Worm (Caenorhabditis elegans): Measurements from ENCODE around the gene ZK652.8.

- TF ChIP-seq sea-1 (GFP tag; conservative IDR thresholded peaks at IDR 0.05) (no peak), aly-1 (tag; optimal IDR thresholded peaks at IDR 0.05) (no peak), hmbx-1 (tag; optimal IDR thresholded peaks at IDR 0.05) (no peak), tbx-11 (GFP tag; IDR thresholded peaks at IDR 0.05) (no peak), ama-1 (optimal IDR thresholded peaks at IDR 0.05) (no peak), hmg-4 (GFP tag; optimal IDR thresholded peaks at IDR 0.05) (no peak), scrt-1 (GFP tag; IDR thresholded peaks at IDR 0.05) (no peak), F13C5.2 (tag; optimal IDR thresholded peaks at IDR 0.05) (no peak), B0310.2 (tag; optimal IDR thresholded peaks at IDR 0.05) (no peak), pes-1 (GFP tag; IDR thresholded peaks at IDR 0.05) (no peak), ceh-36 (tag; optimal IDR thresholded peaks at IDR 0.05) (no peak), ceh-13 (GFP tag; optimal IDR thresholded peaks at IDR 0.05) (no peak), flt-1 (GFP tag; IDR thresholded peaks at IDR 0.05) (no peak)
Observed at ce11 chrIII:7815056-7815366, 28.4 kb downstream of the ZK652.8 start.

Data from whole organism, early embryonic.